Worm (Caenorhabditis elegans) whole organism, midembryonic: ENCODE data around the gene C25H3.1.

Source experiments
- T22C8.4 ChIP-seq: fragments of 200-800 bp; sonication (Bioruptor generic); IDR thresholded peaks from 2 replicates; pipeline ENCODE4 v1.3.6; 2022; ENCODE audit warnings: missing genetic modification characterization, missing compliant biosample characterization
- cog-1 ChIP-seq: sonication (generic microtip); optimal IDR thresholded peaks from 2 replicates; lab custom pipeline; 2016; ENCODE audit warnings: missing genetic modification characterization, missing compliant biosample characterization
- flt-1 ChIP-seq: fragments of 200-800 bp; sonication (Bioruptor generic); IDR thresholded peaks from 2 replicates; pipeline ENCODE4 v1.3.6; 2022; ENCODE audit warnings: missing genetic modification characterization, missing compliant biosample characterization
- med-1 ChIP-seq: sonication (generic microtip); optimal IDR thresholded peaks from 2 replicates; lab custom pipeline; 2017; ENCODE audit warnings: missing genetic modification characterization, mild to moderate bottlenecking, missing compliant biosample characterization, antibody characterized with exemption, missing genetic modification reagents; ENCODE audit not compliant: insufficient read depth
- ref-1 ChIP-seq: fragments of 200-800 bp; sonication (Bioruptor generic); conservative IDR thresholded peaks from 2 replicates; pipeline ENCODE4 v1.3.6; 2022; ENCODE audit warnings: missing genetic modification reagents, missing genetic modification characterization, missing compliant biosample characterization
- tab-1 ChIP-seq: fragments of 200-800 bp; sonication (Bioruptor generic); IDR thresholded peaks from 2 replicates; pipeline ENCODE4 v1.3.6; 2022; ENCODE audit warnings: missing genetic modification characterization, missing compliant biosample characterization
- ztf-23 ChIP-seq: fragments of 200-800 bp; sonication (Bioruptor generic); IDR thresholded peaks from 2 replicates; pipeline ENCODE4 v1.3.6; 2022; ENCODE audit warnings: missing genetic modification reagents, missing genetic modification characterization, missing compliant biosample characterization
- ztf-29 ChIP-seq: fragments of 200-800 bp; sonication (Bioruptor generic); IDR thresholded peaks from 2 replicates; pipeline ENCODE4 v1.3.6; 2022; ENCODE audit warnings: missing genetic modification reagents, missing genetic modification characterization, missing compliant biosample characterization

DNA sequence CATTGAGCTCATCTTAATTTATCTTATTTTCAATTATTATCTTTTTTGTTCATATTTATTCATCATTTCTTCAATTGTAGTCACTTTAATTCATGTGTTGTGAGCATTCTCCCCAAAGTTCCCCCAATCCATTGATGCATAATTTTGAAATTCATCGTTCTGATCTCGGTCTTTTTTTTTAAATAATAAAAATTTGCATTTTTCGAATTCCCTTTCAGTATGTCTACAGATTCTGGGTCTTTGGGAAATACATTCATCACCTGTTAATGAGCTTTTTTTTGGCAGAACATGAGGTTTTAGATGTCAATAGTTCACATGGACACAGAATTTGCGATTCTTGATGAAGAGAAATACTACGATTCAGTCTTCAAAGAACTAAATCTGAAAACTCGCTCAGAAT lies 21.0 kb downstream of the C25H3.1 start, which contains the start of gene damt-1:
- TF ChIP-seq ref-1 (GFP tag; lab: Robert Waterston, UW) (no peak), ztf-23 (GFP tag; lab: Robert Waterston, UW) (no peak), T22C8.4 (GFP tag; lab: Robert Waterston, UW) (no peak), med-1 (no peak), cog-1 (no peak), flt-1 (GFP tag; lab: Robert Waterston, UW) (no peak), ztf-29 (GFP tag; lab: Robert Waterston, UW) (no peak), tab-1 (GFP tag; lab: Robert Waterston, UW) (no peak)
